Worm (Caenorhabditis elegans) whole organism, L3 larva: ENCODE measurements around the gene lin-1.

Source experiments
- R02D3.7 ChIP-seq: fragments of 150-350 bp; optimal IDR thresholded peaks from 2 replicates; lab custom pipeline; 2014; ENCODE audit warnings: missing biosample characterization, missing genetic modification characterization
- ZK546.5 ChIP-seq: sonication (generic microtip); optimal IDR thresholded peaks from 2 replicates; lab custom pipeline; 2017; ENCODE audit warnings: missing biosample characterization, missing genetic modification characterization
- ama-1 ChIP-seq: fragments of 150-350 bp; optimal IDR thresholded peaks from 2 replicates; lab custom pipeline; 2018
- ceh-16 ChIP-seq: sonication (generic microtip); optimal IDR thresholded peaks from 2 replicates; lab custom pipeline; 2017; ENCODE audit warnings: missing biosample characterization, missing genetic modification characterization
- ceh-28 ChIP-seq: fragments of 150-350 bp; optimal IDR thresholded peaks from 2 replicates; lab custom pipeline; 2014; ENCODE audit warnings: missing biosample characterization, missing genetic modification reagents, missing genetic modification characterization
- ceh-9 ChIP-seq: sonication (generic microtip); optimal IDR thresholded peaks from 2 replicates; lab custom pipeline; 2018; ENCODE audit warnings: missing biosample characterization, missing genetic modification characterization
- egl-5 ChIP-seq: fragments of 150-350 bp; optimal IDR thresholded peaks from 2 replicates; lab custom pipeline; 2017; ENCODE audit warnings: missing biosample characterization, missing genetic modification reagents, missing genetic modification characterization, inconsistent platforms
- elt-1 ChIP-seq: fragments of 150-350 bp; optimal IDR thresholded peaks from 2 replicates; lab custom pipeline; 2014; ENCODE audit warnings: missing biosample characterization, missing genetic modification characterization
- elt-2 ChIP-seq: sonication (generic microtip); optimal IDR thresholded peaks from 2 replicates; lab custom pipeline; 2016; ENCODE audit warnings: missing genetic modification reagents, mild to moderate bottlenecking, missing genetic modification characterization, missing compliant biosample characterization
- eor-1 ChIP-seq, 2 experiments: fragments of 150-350 bp; optimal IDR thresholded peaks; 2 replicates each; lab custom pipeline; 2014 to 2018; ENCODE audit warnings: missing biosample characterization in 2 of 2, missing genetic modification characterization in 2 of 2
- fkh-10 ChIP-seq: sonication (generic microtip); optimal IDR thresholded peaks from 2 replicates; lab custom pipeline; 2017; ENCODE audit warnings: missing biosample characterization, missing genetic modification reagents, missing genetic modification characterization
- fkh-2 ChIP-seq: fragments of 150-350 bp; optimal IDR thresholded peaks from 2 replicates; lab custom pipeline; 2014; ENCODE audit warnings: missing biosample characterization, missing genetic modification reagents, missing genetic modification characterization
- fos-1 ChIP-seq: fragments of 150-350 bp; optimal IDR thresholded peaks from 2 replicates; lab custom pipeline; 2014; ENCODE audit warnings: missing biosample characterization, missing genetic modification characterization
- jun-1 ChIP-seq: fragments of 150-350 bp; optimal IDR thresholded peaks from 2 replicates; lab custom pipeline; 2014; ENCODE audit warnings: missing biosample characterization, missing genetic modification reagents, missing genetic modification characterization
- lin-15B ChIP-seq: fragments of 150-350 bp; optimal IDR thresholded peaks from 2 replicates; lab custom pipeline; 2014; ENCODE audit warnings: missing biosample characterization, missing genetic modification characterization
- lin-39 ChIP-seq: fragments of 150-350 bp; optimal IDR thresholded peaks from 2 replicates; lab custom pipeline; 2018; ENCODE audit warnings: missing biosample characterization, missing genetic modification reagents, missing genetic modification characterization
- mdl-1 ChIP-seq: fragments of 150-350 bp; optimal IDR thresholded peaks from 2 replicates; lab custom pipeline; 2014; ENCODE audit warnings: missing biosample characterization, missing genetic modification characterization
- nfya-1 ChIP-seq: sonication (generic microtip); optimal IDR thresholded peaks from 2 replicates; lab custom pipeline; 2017; ENCODE audit warnings: missing genetic modification characterization, mild to moderate bottlenecking, missing compliant biosample characterization, antibody characterized with exemption, moderate library complexity; ENCODE audit not compliant: insufficient read depth
- nhr-11 ChIP-seq: fragments of 150-350 bp; optimal IDR thresholded peaks from 2 replicates; lab custom pipeline; 2014; ENCODE audit warnings: missing biosample characterization, missing genetic modification characterization
- nhr-23 ChIP-seq: fragments of 150-350 bp; optimal IDR thresholded peaks from 2 replicates; lab custom pipeline; 2014; ENCODE audit warnings: missing biosample characterization, missing genetic modification reagents, missing genetic modification characterization
- nhr-25 ChIP-seq: sonication (generic microtip); optimal IDR thresholded peaks from 2 replicates; lab custom pipeline; 2017; ENCODE audit warnings: missing biosample characterization, missing genetic modification characterization
- nhr-28 ChIP-seq: fragments of 150-350 bp; optimal IDR thresholded peaks from 2 replicates; lab custom pipeline; 2014; ENCODE audit warnings: missing biosample characterization, missing genetic modification characterization
- nhr-43 ChIP-seq: sonication (generic microtip); optimal IDR thresholded peaks from 2 replicates; lab custom pipeline; 2016; ENCODE audit warnings: mild to moderate bottlenecking, missing genetic modification characterization, missing compliant biosample characterization; ENCODE audit not compliant: poor library complexity, severe bottlenecking
- nhr-67 ChIP-seq: fragments of 150-350 bp; optimal IDR thresholded peaks from 2 replicates; lab custom pipeline; 2014; ENCODE audit warnings: missing biosample characterization, missing genetic modification characterization
- nhr-76 ChIP-seq: fragments of 150-350 bp; sonication (generic microtip); optimal IDR thresholded peaks from 5 replicates; lab custom pipeline; 2014; ENCODE audit warnings: missing biosample characterization, missing genetic modification characterization
- nhr-77 ChIP-seq: fragments of 150-350 bp; optimal IDR thresholded peaks from 2 replicates; lab custom pipeline; 2014; ENCODE audit warnings: missing biosample characterization, missing genetic modification characterization
- sea-2 ChIP-seq: fragments of 150-350 bp; sonication (generic microtip); optimal IDR thresholded peaks from 4 replicates; lab custom pipeline; 2014; ENCODE audit warnings: missing biosample characterization, missing genetic modification reagents, missing genetic modification characterization
- skn-1 ChIP-seq: fragments of 150-350 bp; optimal IDR thresholded peaks from 2 replicates; lab custom pipeline; 2014; ENCODE audit warnings: missing biosample characterization, missing genetic modification characterization
- snpc-4 ChIP-seq: fragments of 150-350 bp; optimal IDR thresholded peaks from 2 replicates; lab custom pipeline; 2014; ENCODE audit warnings: missing biosample characterization, missing genetic modification characterization
- tbx-2 ChIP-seq: sonication (generic microtip); optimal IDR thresholded peaks from 2 replicates; lab custom pipeline; 2016; ENCODE audit warnings: mild to moderate bottlenecking, missing genetic modification characterization, missing compliant biosample characterization
- unc-39 ChIP-seq: sonication (generic microtip); optimal IDR thresholded peaks from 4 replicates; lab custom pipeline; 2017; ENCODE audit warnings: missing biosample characterization, missing genetic modification characterization
- unc-62 ChIP-seq: fragments of 150-350 bp; sonication (generic microtip); optimal IDR thresholded peaks from 4 replicates; lab custom pipeline; 2014; ENCODE audit warnings: missing biosample characterization, missing genetic modification reagents, missing genetic modification characterization
- zag-1 ChIP-seq: fragments of 150-350 bp; optimal IDR thresholded peaks from 2 replicates; lab custom pipeline; 2014; ENCODE audit warnings: missing biosample characterization, missing genetic modification characterization

lin-1 gene

ce11 chrIV:2334012-2334411 lies 33.9 kb upstream of the lin-1 start:
- no peak for TF ChIP-seq jun-1 (tag; lab: Kevin White, UChicago)
- no peak for TF ChIP-seq eor-1 (tag; optimal IDR thresholded peaks at IDR 0.05; lab: Kevin White, UChicago)
- no peak for TF ChIP-seq sea-2 (GFP tag; lab: Kevin White, UChicago)
- TF ChIP-seq ama-1 = no peak
- no peak for TF ChIP-seq ceh-28 (tag; lab: Kevin White, UChicago)
- no peak for TF ChIP-seq elt-2 (tag; lab: Kevin White, UChicago)
- no peak for TF ChIP-seq mdl-1 (tag; lab: Kevin White, UChicago)
- no peak for TF ChIP-seq nhr-25 (tag; lab: Kevin White, UChicago)
- no peak for TF ChIP-seq R02D3.7 (tag; lab: Kevin White, UChicago)
- no peak for TF ChIP-seq ceh-9 (tag; lab: Kevin White, UChicago)
- no peak for TF ChIP-seq nhr-67 (tag; lab: Kevin White, UChicago)
- no peak for TF ChIP-seq nhr-11 (tag; lab: Kevin White, UChicago)
- TF ChIP-seq ZK546.5 (tag; lab: Kevin White, UChicago) = no peak
- no peak for TF ChIP-seq nhr-77 (tag; lab: Kevin White, UChicago)
- TF ChIP-seq nhr-43 (tag; lab: Kevin White, UChicago) = no peak
- TF ChIP-seq, all 47 proteins: peak for 0

DNA sequence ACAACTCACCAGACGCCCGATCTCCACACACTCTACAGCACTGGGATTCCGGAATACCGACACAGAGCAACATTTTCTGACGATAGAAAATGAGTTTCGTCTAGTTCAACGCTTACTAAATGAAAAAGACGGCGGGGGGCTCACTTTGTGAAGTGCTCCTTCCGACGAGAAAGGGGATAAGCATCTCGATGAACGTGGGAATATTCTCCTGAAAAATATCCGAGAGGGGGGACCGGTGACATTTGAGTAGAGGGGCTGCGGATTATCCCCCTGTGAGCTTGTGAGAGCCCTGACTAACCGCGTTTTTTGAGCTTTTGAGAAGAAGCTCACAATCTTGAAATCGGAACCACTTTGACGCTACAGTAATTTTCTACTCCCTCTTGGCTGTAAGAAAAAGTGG lies 29.5 kb upstream of the lin-1 start, which contains the start of gene nhr-236:
Gene nhr-236 (minus strand): TSS at position 101 of the 400 bp plus-strand sequence.
- TF ChIP-seq ceh-9 (tag; lab: Kevin White, UChicago) = no peak

DNA sequence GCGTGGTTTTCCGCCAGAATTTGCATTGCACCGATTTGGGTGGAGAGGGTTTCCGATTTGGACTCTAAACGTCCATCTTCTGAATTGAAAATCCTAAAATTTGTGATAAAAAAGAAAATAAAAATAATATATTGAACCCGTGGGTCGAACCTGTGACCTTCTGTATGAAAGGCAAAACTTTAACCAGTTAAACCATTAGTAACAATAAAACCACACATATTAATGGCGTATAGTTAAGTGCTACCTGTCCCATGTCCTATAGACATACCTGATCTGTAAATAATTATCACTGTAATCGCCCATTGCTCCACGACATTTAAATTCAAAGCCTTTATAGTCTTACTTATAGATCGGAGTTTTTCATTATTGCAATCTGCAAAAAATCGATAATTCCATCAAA lies 27.2 kb upstream of the lin-1 start:
- TF ChIP-seq ceh-28 (tag; lab: Kevin White, UChicago) (peak; percentile 49), fkh-2 (tag; lab: Kevin White, UChicago) (no peak), mdl-1 (tag; lab: Kevin White, UChicago) (no peak), nhr-28 (tag; lab: Kevin White, UChicago) (no peak)

DNA sequence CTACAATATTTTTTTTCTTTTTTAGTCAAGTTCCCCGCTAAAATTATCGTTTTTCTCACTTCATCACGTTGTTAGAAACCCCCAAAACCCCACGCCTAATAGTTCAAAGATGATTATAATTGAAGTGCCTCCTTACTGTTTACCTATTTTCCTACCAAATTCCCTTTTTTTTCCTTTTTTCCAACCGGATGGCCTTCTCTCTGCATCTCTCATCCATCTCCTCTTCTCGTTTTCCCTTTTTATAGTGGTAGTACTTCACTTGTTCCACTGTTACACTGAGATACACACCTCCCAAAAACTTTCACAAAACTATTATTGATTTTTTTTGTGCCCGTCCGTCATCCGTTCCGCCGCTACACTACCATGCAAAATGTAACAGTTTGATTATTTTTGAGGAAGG lies 22.9 kb upstream of the lin-1 start, which contains the start of gene nsy-4:
Gene nsy-4 (plus strand): TSS at position 274 of the 400 bp plus-strand sequence.
- TF ChIP-seq unc-39 (tag; lab: Kevin White, UChicago) = no peak
- no peak for TF ChIP-seq ceh-16 (tag; lab: Kevin White, UChicago)
- TF ChIP-seq R02D3.7 (tag; lab: Kevin White, UChicago) = no peak
- TF ChIP-seq fos-1 (tag; lab: Kevin White, UChicago) = no peak
- TF ChIP-seq zag-1 (tag; lab: Kevin White, UChicago) = no peak
- no peak for TF ChIP-seq elt-1 (tag; lab: Kevin White, UChicago)
- no peak for TF ChIP-seq lin-39 (tag; lab: Kevin White, UChicago)
- TF ChIP-seq ceh-28 (tag; lab: Kevin White, UChicago) = no peak
- no peak for TF ChIP-seq unc-62
- no peak for TF ChIP-seq egl-5 (tag; lab: Kevin White, UChicago)
- TF ChIP-seq snpc-4 (tag; lab: Kevin White, UChicago) = no peak
- no peak for TF ChIP-seq fkh-10 (GFP tag; lab: Kevin White, UChicago)
- no peak for TF ChIP-seq tbx-2
- TF ChIP-seq nhr-23 (tag; lab: Kevin White, UChicago) = no peak
- no peak for TF ChIP-seq sea-2 (GFP tag; lab: Kevin White, UChicago)
- no peak for TF ChIP-seq nhr-43 (tag; lab: Kevin White, UChicago)
- TF ChIP-seq skn-1 (tag; lab: Kevin White, UChicago) = no peak
- TF ChIP-seq nhr-76 = no peak
- TF ChIP-seq nfya-1 (tag; lab: Kevin White, UChicago) = no peak

DNA sequence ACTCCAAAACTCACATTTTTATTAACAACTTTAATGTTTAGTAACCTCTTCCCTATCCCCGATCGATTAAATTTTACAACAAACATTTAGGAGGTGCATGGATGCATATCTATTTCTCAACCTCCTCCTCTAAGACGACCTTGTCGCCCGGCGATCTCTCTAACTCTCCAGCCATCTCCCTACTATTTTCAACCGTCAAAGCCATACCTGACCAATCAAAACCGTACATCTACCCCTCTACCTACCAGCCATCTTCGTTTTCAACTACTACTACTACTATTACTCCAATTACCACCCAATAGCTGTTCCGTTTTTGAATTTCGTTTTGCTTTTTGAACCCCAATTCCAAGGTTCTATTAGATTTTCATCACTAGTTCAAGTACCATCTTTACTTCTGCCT lies 21.5 kb upstream of the lin-1 start:
- peak; percentile 54 for TF ChIP-seq nhr-25 (tag; lab: Kevin White, UChicago)
- peak; percentile 13 for TF ChIP-seq elt-1 (tag; lab: Kevin White, UChicago)
- TF ChIP-seq nfya-1 (tag; lab: Kevin White, UChicago) = peak; percentile 38
- no peak for TF ChIP-seq lin-15B (tag; lab: Kevin White, UChicago)
